Worm (Caenorhabditis elegans): ENCODE data around the gene fut-6.

ce11 chrII:4619700-4620099 is 36.0 kb downstream of the fut-6 start, which contains the start of gene clec-138:
- no peak for TF ChIP-seq ces-1 (GFP tag; optimal IDR thresholded peaks at IDR 0.05)
- TF ChIP-seq fos-1 (tag; optimal IDR thresholded peaks at IDR 0.05): no peak
- TF ChIP-seq unc-98 (GFP tag; IDR thresholded peaks at IDR 0.05): no peak
- TF ChIP-seq ets-5 (GFP tag; IDR thresholded peaks at IDR 0.05): no peak
- no peak for TF ChIP-seq tbx-2 (tag; optimal IDR thresholded peaks at IDR 0.05)
